Worm (Caenorhabditis elegans) whole organism, L4/young adult: ENCODE results near the gene ipla-6.

Experiments used
- W03F9.2 ChIP-seq: fragments of 150-350 bp; optimal IDR thresholded peaks from 2 replicates; lab custom pipeline; 2014; ENCODE audit warnings: missing biosample characterization, missing genetic modification characterization
- him-1 ChIP-seq: sonication (generic microtip); optimal IDR thresholded peaks from 2 replicates; lab custom pipeline; 2016; ENCODE audit warnings: missing genotype, missing genetic modification reagents, missing genetic modification characterization, missing compliant biosample characterization

DNA sequence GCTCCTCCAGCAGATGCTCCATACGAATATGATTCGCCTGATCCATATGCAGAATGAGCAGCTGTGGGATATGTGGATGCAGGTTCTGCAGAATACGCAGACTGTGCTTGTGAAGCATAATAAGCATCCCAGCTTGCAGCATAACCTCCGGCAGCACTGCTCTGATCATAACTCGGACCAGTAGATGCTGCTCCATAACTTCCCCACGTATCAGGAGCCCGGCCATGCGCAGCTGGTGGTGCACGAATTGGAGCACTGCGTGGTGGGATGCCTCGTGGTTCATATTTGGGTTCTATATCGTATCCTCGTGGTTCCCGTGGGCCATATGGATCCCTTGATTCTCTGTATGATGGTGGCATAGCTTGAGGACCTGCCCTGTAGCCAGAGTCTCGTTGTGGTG is 36.3 kb downstream of the ipla-6 start:
- TF ChIP-seq W03F9.2 (tag; lab: Kevin White, UChicago) (no peak), him-1 (tag; lab: Kevin White, UChicago) (no peak)
